Fruit fly (Drosophila melanogaster) whole organism, embryonic: Measurements from ENCODE around the gene Kua.

ENCODE experiments used
- Ada2b ChIP-seq: fragments of 200-800 bp; sonication (Bioruptor generic); IDR thresholded peaks from 2 replicates; pipeline ENCODE4 v1.3.6; 2022; ENCODE audit warnings: missing biosample characterization, missing genetic modification characterization
- CG12071 ChIP-seq: fragments of 200-800 bp; sonication (Bioruptor generic); optimal IDR thresholded peaks from 3 replicates; lab custom pipeline; 2018; ENCODE audit warnings: missing biosample characterization, mild to moderate bottlenecking, missing genetic modification characterization
- CG12219 ChIP-seq: fragments of 200-800 bp; sonication (Bioruptor generic); optimal IDR thresholded peaks from 3 replicates; lab custom pipeline; 2018; ENCODE audit warnings: missing biosample characterization, mild to moderate bottlenecking, missing genetic modification characterization
- CG12299 ChIP-seq: fragments of 200-800 bp; sonication (Bioruptor generic); optimal IDR thresholded peaks from 2 replicates; lab custom pipeline; 2018; ENCODE audit warnings: missing biosample characterization, mild to moderate bottlenecking, missing genetic modification characterization
- CG13287 ChIP-seq: fragments of 200-800 bp; sonication (Bioruptor generic); IDR thresholded peaks from 2 replicates; pipeline ENCODE4 v1.3.6; 2022; ENCODE audit warnings: missing biosample characterization, missing genetic modification characterization; ENCODE audit not compliant: partially characterized antibody
- CG13775 ChIP-seq: fragments of 200-800 bp; sonication (Bioruptor generic); optimal IDR thresholded peaks from 3 replicates; lab custom pipeline; 2017; ENCODE audit warnings: missing biosample characterization, mild to moderate bottlenecking, missing genetic modification characterization
- CG14050 ChIP-seq: fragments of 200-800 bp; sonication (Bioruptor generic); IDR thresholded peaks from 3 replicates; pipeline ENCODE4 v1.3.6; 2022; ENCODE audit warnings: missing biosample characterization, missing genetic modification characterization
- CG16815 ChIP-seq: fragments of 200-800 bp; sonication (Bioruptor generic); optimal IDR thresholded peaks from 3 replicates; lab custom pipeline; 2017; ENCODE audit warnings: missing biosample characterization, mild to moderate bottlenecking, missing genetic modification characterization
- CG17829 ChIP-seq: fragments of 200-800 bp; optimal IDR thresholded peaks from 2 replicates; lab custom pipeline; 2019; ENCODE audit warnings: missing biosample characterization, mild to moderate bottlenecking, missing genetic modification characterization, moderate library complexity
- CG18476 ChIP-seq: fragments of 200-800 bp; sonication (Bioruptor generic); optimal IDR thresholded peaks from 2 replicates; lab custom pipeline; 2016; ENCODE audit warnings: missing biosample characterization, mild to moderate bottlenecking, missing genetic modification characterization
- CG31224 ChIP-seq: fragments of 200-800 bp; sonication (Bioruptor generic); IDR thresholded peaks from 2 replicates; pipeline ENCODE4 v1.3.6; 2022; ENCODE audit warnings: missing biosample characterization, missing genetic modification characterization
- CG32532 ChIP-seq: fragments of 200-800 bp; sonication (Bioruptor generic); IDR thresholded peaks from 2 replicates; pipeline ENCODE4 v1.3.6; 2022; ENCODE audit warnings: missing biosample characterization, missing genetic modification characterization
- CG34224 ChIP-seq: fragments of 200-800 bp; sonication (Bioruptor generic); IDR thresholded peaks from 3 replicates; pipeline ENCODE4 v1.3.6; 2022; ENCODE audit warnings: missing biosample characterization, missing genetic modification characterization; ENCODE audit not compliant: partially characterized antibody
- CG34422 ChIP-seq: fragments of 200-800 bp; sonication (Bioruptor generic); IDR thresholded peaks from 3 replicates; pipeline ENCODE4 v1.3.6; 2022; ENCODE audit warnings: missing biosample characterization, missing genetic modification characterization
- CG3838 ChIP-seq: fragments of 200-800 bp; sonication (Bioruptor generic); optimal IDR thresholded peaks from 3 replicates; lab custom pipeline; 2016; ENCODE audit warnings: missing biosample characterization, missing genetic modification characterization
- CG4424 ChIP-seq: fragments of 200-800 bp; sonication (Bioruptor generic); optimal IDR thresholded peaks from 3 replicates; lab custom pipeline; 2016; ENCODE audit warnings: missing biosample characterization, missing genetic modification characterization
- CG4617 ChIP-seq: fragments of 200-800 bp; sonication (Bioruptor generic); optimal IDR thresholded peaks from 3 replicates; lab custom pipeline; 2016; ENCODE audit warnings: missing biosample characterization, missing genetic modification characterization, borderline replicate concordance
- CG6813 ChIP-seq: fragments of 200-800 bp; sonication (Bioruptor generic); optimal IDR thresholded peaks from 2 replicates; lab custom pipeline; 2017; ENCODE audit warnings: missing biosample characterization, missing genetic modification characterization, mild to moderate bottlenecking, moderate library complexity, missing genetic modification reagents
- CG8089 ChIP-seq: fragments of 200-800 bp; sonication (Bioruptor generic); optimal IDR thresholded peaks from 3 replicates; lab custom pipeline; 2016; ENCODE audit warnings: missing biosample characterization, missing genetic modification characterization
- CG8478 ChIP-seq: fragments of >200 bp; optimal IDR thresholded peaks from 2 replicates; lab custom pipeline; 2018
- CG9932 ChIP-seq: fragments of 200-800 bp; sonication (Bioruptor generic); IDR thresholded peaks from 2 replicates; pipeline ENCODE4 v1.3.6; 2022; ENCODE audit warnings: missing biosample characterization, missing genetic modification characterization
- CHES-1-like ChIP-seq: fragments of 200-800 bp; sonication (Bioruptor generic); optimal IDR thresholded peaks from 2 replicates; lab custom pipeline; 2016; ENCODE audit warnings: missing biosample characterization, missing genetic modification characterization
- CoRest ChIP-seq: fragments of 200-800 bp; sonication (Bioruptor generic); optimal IDR thresholded peaks from 3 replicates; lab custom pipeline; 2018; ENCODE audit warnings: missing biosample characterization, mild to moderate bottlenecking, missing genetic modification characterization, moderate library complexity
- Dad ChIP-seq: fragments of 200-800 bp; sonication (Bioruptor generic); optimal IDR thresholded peaks from 3 replicates; lab custom pipeline; 2016; ENCODE audit warnings: missing biosample characterization, missing genetic modification characterization
- Fer1 ChIP-seq: fragments of 200-800 bp; sonication (Bioruptor generic); optimal IDR thresholded peaks from 2 replicates; lab custom pipeline; 2017; ENCODE audit warnings: missing biosample characterization, mild to moderate bottlenecking, missing genetic modification characterization
- HHEX ChIP-seq: fragments of 200-800 bp; sonication (Bioruptor generic); optimal IDR thresholded peaks from 3 replicates; lab custom pipeline; 2017; ENCODE audit warnings: missing biosample characterization, mild to moderate bottlenecking, missing genetic modification characterization, missing genetic modification reagents
- MESR4 ChIP-seq: fragments of 200-800 bp; sonication (Bioruptor generic); optimal IDR thresholded peaks from 2 replicates; lab custom pipeline; 2018; ENCODE audit warnings: missing biosample characterization, mild to moderate bottlenecking, missing genetic modification characterization, moderate library complexity
- NC2β ChIP-seq: fragments of 200-800 bp; sonication (Bioruptor generic); optimal IDR thresholded peaks from 2 replicates; lab custom pipeline; 2016; ENCODE audit warnings: missing biosample characterization, missing genetic modification characterization
- Nf-YC ChIP-seq: fragments of 200-800 bp; optimal IDR thresholded peaks from 3 replicates; lab custom pipeline; 2019; ENCODE audit warnings: missing biosample characterization, mild to moderate bottlenecking, missing genetic modification characterization, moderate library complexity
- Oaz ChIP-seq: fragments of 200-800 bp; sonication (Bioruptor generic); IDR thresholded peaks from 2 replicates; pipeline ENCODE4 v1.3.6; 2022; ENCODE audit warnings: missing biosample characterization, missing genetic modification characterization
- aop ChIP-seq: fragments of 200-800 bp; sonication (Bioruptor generic); IDR thresholded peaks from 2 replicates; pipeline ENCODE4 v1.3.6; 2022; ENCODE audit warnings: missing biosample characterization, missing genetic modification characterization
- ap ChIP-seq: fragments of 200-800 bp; sonication (Bioruptor generic); IDR thresholded peaks from 2 replicates; pipeline ENCODE4 v1.3.6; 2022; ENCODE audit warnings: missing biosample characterization, missing genetic modification characterization
- br ChIP-seq: fragments of >200 bp; optimal IDR thresholded peaks from 2 replicates; lab custom pipeline; 2017
- chinmo ChIP-seq: fragments of 200-800 bp; sonication (Bioruptor generic); IDR thresholded peaks from 4 replicates; pipeline ENCODE4 v1.3.6; 2022; ENCODE audit warnings: missing biosample characterization, missing genetic modification characterization; ENCODE audit not compliant: partially characterized antibody
- da ChIP-seq: fragments of 200-800 bp; sonication (Bioruptor generic); optimal IDR thresholded peaks from 2 replicates; lab custom pipeline; 2016; ENCODE audit warnings: missing biosample characterization, missing genetic modification characterization
- dmrt99B ChIP-seq: fragments of 200-800 bp; sonication (Bioruptor generic); optimal IDR thresholded peaks from 2 replicates; lab custom pipeline; 2018; ENCODE audit warnings: missing biosample characterization, mild to moderate bottlenecking, missing genetic modification characterization, moderate library complexity
- grn ChIP-seq: fragments of 200-800 bp; sonication (Bioruptor generic); optimal IDR thresholded peaks from 3 replicates; lab custom pipeline; 2017; ENCODE audit warnings: missing biosample characterization, missing genetic modification characterization
- jing ChIP-seq: fragments of 200-800 bp; sonication (Bioruptor generic); optimal IDR thresholded peaks from 2 replicates; lab custom pipeline; 2018; ENCODE audit warnings: missing biosample characterization, mild to moderate bottlenecking, missing genetic modification characterization
- kay ChIP-seq: fragments of 200-800 bp; sonication (Bioruptor generic); optimal IDR thresholded peaks from 2 replicates; lab custom pipeline; 2016; ENCODE audit warnings: missing biosample characterization, missing genetic modification characterization
- knrl ChIP-seq: fragments of 200-800 bp; sonication (Bioruptor generic); IDR thresholded peaks from 3 replicates; pipeline ENCODE4 v1.3.6; 2022; ENCODE audit warnings: missing biosample characterization, missing genetic modification characterization; ENCODE audit not compliant: partially characterized antibody
- mam ChIP-seq: fragments of 200-800 bp; sonication (Bioruptor generic); optimal IDR thresholded peaks from 3 replicates; lab custom pipeline; 2016; ENCODE audit warnings: missing biosample characterization, missing genetic modification characterization
- otp ChIP-seq: fragments of 200-800 bp; sonication (Bioruptor generic); IDR thresholded peaks from 3 replicates; pipeline ENCODE4, ENCODE4 v1.3.6; 2022; ENCODE audit warnings: missing biosample characterization, missing genetic modification characterization
- phol ChIP-seq: fragments of 200-800 bp; sonication (Bioruptor generic); optimal IDR thresholded peaks from 3 replicates; lab custom pipeline; 2018; ENCODE audit warnings: missing biosample characterization, mild to moderate bottlenecking, missing genetic modification characterization, moderate library complexity
- pita ChIP-seq: fragments of 200-800 bp; sonication (Bioruptor generic); optimal IDR thresholded peaks from 2 replicates; lab custom pipeline; 2017; ENCODE audit warnings: missing biosample characterization, mild to moderate bottlenecking, missing genetic modification characterization
- repo ChIP-seq: fragments of 200-800 bp; sonication (Bioruptor generic); optimal IDR thresholded peaks from 2 replicates; lab custom pipeline; 2016; ENCODE audit warnings: missing biosample characterization, missing genetic modification characterization
- seq ChIP-seq: fragments of 200-800 bp; sonication (Bioruptor generic); IDR thresholded peaks from 2 replicates; pipeline ENCODE4 v1.3.6; 2022; ENCODE audit warnings: missing biosample characterization, missing genetic modification characterization
- slou ChIP-seq: fragments of 200-800 bp; sonication (Bioruptor generic); optimal IDR thresholded peaks from 3 replicates; lab custom pipeline; 2016; ENCODE audit warnings: missing biosample characterization, missing genetic modification characterization
- sr ChIP-seq: fragments of 200-800 bp; sonication (Bioruptor generic); IDR thresholded peaks from 3 replicates; pipeline ENCODE4 v1.3.6; 2022; ENCODE audit warnings: missing biosample characterization, missing genetic modification characterization
- tx ChIP-seq: fragments of 200-800 bp; sonication (Bioruptor generic); optimal IDR thresholded peaks from 2 replicates; lab custom pipeline; 2016; ENCODE audit warnings: missing biosample characterization, missing genetic modification characterization
- zen ChIP-seq: fragments of 200-800 bp; sonication (Bioruptor generic); optimal IDR thresholded peaks from 3 replicates; lab custom pipeline; 2018; ENCODE audit warnings: missing biosample characterization, mild to moderate bottlenecking, missing genetic modification characterization, moderate library complexity
- zen2 ChIP-seq: fragments of 200-800 bp; sonication (Bioruptor generic); IDR thresholded peaks from 3 replicates; pipeline ENCODE4 v1.3.6; 2022; ENCODE audit warnings: missing biosample characterization, missing genetic modification characterization; ENCODE audit not compliant: partially characterized antibody

Gene Kua

DNA sequence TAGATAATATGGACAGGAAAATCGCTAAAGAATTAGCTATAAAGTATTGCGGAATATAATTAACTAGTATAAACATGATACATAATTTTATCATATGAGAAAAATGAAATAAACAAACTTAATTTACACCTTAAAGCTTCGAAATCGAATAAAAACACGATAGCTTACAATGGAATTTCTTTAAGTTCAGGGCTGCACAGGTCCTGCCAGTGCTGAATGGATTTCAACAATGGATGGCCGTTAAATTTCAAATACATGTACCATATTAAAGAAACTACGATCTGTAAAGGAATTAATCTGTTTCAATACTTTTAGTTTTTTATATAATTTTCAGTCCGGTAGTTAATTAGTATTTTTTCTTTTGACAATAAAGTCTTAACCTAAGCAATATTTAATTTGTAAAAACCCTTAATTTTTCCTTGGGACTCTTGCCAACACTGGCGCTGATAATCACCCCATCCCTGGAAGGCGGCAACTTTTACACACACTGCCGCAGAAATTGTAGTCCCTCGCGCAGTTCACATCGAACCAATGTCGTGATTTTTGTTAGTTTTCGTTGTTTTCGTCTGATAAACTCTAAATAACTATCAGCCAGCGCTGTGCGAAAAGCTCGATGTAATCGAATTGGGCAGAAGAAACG, 36.2 kb upstream of the Kua start, which contains the start of the genes barr and lok (continued):
- TF ChIP-seq zen (peak; percentile 25), CG12219 (no peak), CHES-1-like (GFP tag; lab: Kevin White, UChicago) (peak; percentile 36), Oaz (no peak), ap (no peak), CG8089 (peak; percentile 48), CG9932 (peak; percentile 64), CG3838 (GFP tag; lab: Kevin White, UChicago) (peak; percentile 44), kay (GFP tag; lab: Kevin White, UChicago) (peak; percentile 39), NC2β (GFP tag; lab: Kevin White, UChicago) (no peak), repo (GFP tag; lab: Kevin White, UChicago) (no peak), CG16815 (peak; percentile 61), Ada2b (GFP tag; lab: Robert Waterston, UW) (0 out of 2 replicates have a peak, but pooled peaks have one; percentile 25), br (lab: Kevin White, UChicago) (no peak), CG6813 (GFP tag; lab: Kevin White, UChicago) (no peak), slou (GFP tag; lab: Kevin White, UChicago) (peak; percentile 77), CG34422 (no peak; the same call in 2 of the 3 replicates), Fer1 (no peak), CG31224 (no peak), knrl (GFP tag; lab: Robert Waterston, UW) (no peak), CG18476 (peak; percentile 60), HHEX (GFP tag; lab: Kevin White, UChicago) (no peak), CG12071 (GFP tag; lab: Kevin White, UChicago) (no peak), seq (no peak), CG12299 (no peak), tx (peak; percentile 36), CG14050 (no peak), jing (GFP tag; lab: Kevin White, UChicago) (no peak), CG32532 (GFP tag; lab: Robert Waterston, UW) (peak; percentile 33; the same call in 1 of the 2 replicates), chinmo (GFP tag; lab: Robert Waterston, UW) (no peak), phol (tag; lab: Kevin White, UChicago) (peak; percentile 81), da (GFP tag; lab: Kevin White, UChicago) (no peak), dmrt99B (tag; lab: Kevin White, UChicago) (no peak), aop (GFP tag; lab: Robert Waterston, UW) (no peak), Dad (GFP tag; lab: Kevin White, UChicago) (no peak), CG13287 (GFP tag; lab: Robert Waterston, UW) (no peak), mam (GFP tag; lab: Kevin White, UChicago) (peak; percentile 72), zen2 (no peak), sr (no peak), CG4424 (peak; percentile 58), CG17829 (tag; lab: Kevin White, UChicago) (peak; percentile 31), pita (GFP tag; lab: Kevin White, UChicago) (no peak), CG4617 (GFP tag; lab: Kevin White, UChicago) (no peak), otp (no peak), CoRest (peak; percentile 83), CG34224 (GFP tag; lab: Robert Waterston, UW) (no peak), Nf-YC (tag; lab: Kevin White, UChicago) (no peak), grn (GFP tag; lab: Kevin White, UChicago) (no peak), CG8478 (lab: Kevin White, UChicago) (no peak), CG13775 (GFP tag; lab: Kevin White, UChicago) (peak; percentile 71), MESR4 (peak; percentile 68)
